Fruit fly (Drosophila melanogaster) whole organism, embryonic: ENCODE data around the gene CG10725.

Experiments
- Bgb ChIP-seq: fragments of 200-800 bp; sonication (Bioruptor generic); IDR thresholded peaks from 2 replicates; pipeline ENCODE4 v1.3.6; 2022; ENCODE audit warnings: missing biosample characterization, missing genetic modification characterization; ENCODE audit not compliant: partially characterized antibody
- CG10147 ChIP-seq: fragments of 200-800 bp; sonication (Bioruptor generic); optimal IDR thresholded peaks from 2 replicates; lab custom pipeline; 2019; ENCODE audit warnings: missing biosample characterization, mild to moderate bottlenecking, missing genetic modification characterization, moderate library complexity
- CG10543 ChIP-seq: fragments of 200-800 bp; sonication (Bioruptor generic); optimal IDR thresholded peaks from 3 replicates; lab custom pipeline; 2017; ENCODE audit warnings: missing biosample characterization, mild to moderate bottlenecking, missing genetic modification characterization, moderate library complexity
- CG10654 ChIP-seq: fragments of 200-800 bp; sonication (Bioruptor generic); optimal IDR thresholded peaks from 2 replicates; lab custom pipeline; 2016; ENCODE audit warnings: missing biosample characterization, missing genetic modification characterization
- CG11695 ChIP-seq: fragments of 200-800 bp; sonication (Bioruptor generic); IDR thresholded peaks from 3 replicates; pipeline ENCODE4 v1.3.6; 2022; ENCODE audit warnings: missing biosample characterization, missing genetic modification characterization
- CG14860 ChIP-seq: fragments of 200-800 bp; sonication (Bioruptor generic); IDR thresholded peaks from 3 replicates; pipeline ENCODE4 v1.3.6; 2022; ENCODE audit warnings: missing biosample characterization, missing genetic modification characterization; ENCODE audit not compliant: partially characterized antibody
- CG1603 ChIP-seq: fragments of 200-800 bp; sonication (Bioruptor generic); optimal IDR thresholded peaks from 2 replicates; lab custom pipeline; 2019; ENCODE audit warnings: missing biosample characterization, mild to moderate bottlenecking, missing genetic modification characterization, moderate library complexity
- CG17361 ChIP-seq: fragments of 200-800 bp; sonication (Bioruptor generic); IDR thresholded peaks from 3 replicates; pipeline ENCODE4 v1.3.6; 2022; ENCODE audit warnings: missing biosample characterization, missing genetic modification characterization
- CG17568 ChIP-seq: fragments of 200-800 bp; sonication (Bioruptor generic); optimal IDR thresholded peaks from 2 replicates; lab custom pipeline; 2018; ENCODE audit warnings: missing biosample characterization, mild to moderate bottlenecking, missing genetic modification characterization, moderate library complexity
- CG17829 ChIP-seq: fragments of 200-800 bp; optimal IDR thresholded peaks from 2 replicates; lab custom pipeline; 2019; ENCODE audit warnings: missing biosample characterization, mild to moderate bottlenecking, missing genetic modification characterization, moderate library complexity
- CG18011 ChIP-seq: fragments of 200-800 bp; sonication (Bioruptor generic); optimal IDR thresholded peaks from 2 replicates; lab custom pipeline; 2017; ENCODE audit warnings: missing biosample characterization, missing genetic modification characterization, mild to moderate bottlenecking, moderate library complexity, missing genotype
- CG18262 ChIP-seq: fragments of 200-800 bp; optimal IDR thresholded peaks from 3 replicates; lab custom pipeline; 2019; ENCODE audit warnings: missing biosample characterization, mild to moderate bottlenecking, missing genetic modification characterization, moderate library complexity
- CG2120 ChIP-seq: fragments of 200-800 bp; sonication (Bioruptor generic); optimal IDR thresholded peaks from 3 replicates; lab custom pipeline; 2016; ENCODE audit warnings: missing biosample characterization, missing genetic modification characterization
- CG2129 ChIP-seq: fragments of 200-800 bp; sonication (Bioruptor generic); IDR thresholded peaks from 2 replicates; pipeline ENCODE4 v1.3.6; 2022; ENCODE audit warnings: missing biosample characterization, missing genetic modification characterization; ENCODE audit not compliant: partially characterized antibody
- CG2678 ChIP-seq: fragments of 200-800 bp; sonication (Bioruptor generic); optimal IDR thresholded peaks from 3 replicates; lab custom pipeline; 2019; ENCODE audit warnings: missing biosample characterization, mild to moderate bottlenecking, missing genetic modification characterization, moderate library complexity
- CG30403 ChIP-seq: fragments of 200-800 bp; sonication (Bioruptor generic); optimal IDR thresholded peaks from 3 replicates; lab custom pipeline; 2016; ENCODE audit warnings: missing biosample characterization, missing genetic modification characterization
- CG3281 ChIP-seq: fragments of 200-800 bp; sonication (Bioruptor generic); optimal IDR thresholded peaks from 3 replicates; lab custom pipeline; 2017; ENCODE audit warnings: missing biosample characterization, mild to moderate bottlenecking, missing genetic modification characterization
- CG34224 ChIP-seq: fragments of 200-800 bp; sonication (Bioruptor generic); IDR thresholded peaks from 3 replicates; pipeline ENCODE4 v1.3.6; 2022; ENCODE audit warnings: missing biosample characterization, missing genetic modification characterization; ENCODE audit not compliant: partially characterized antibody
- CG6791 ChIP-seq: fragments of 200-800 bp; sonication (Bioruptor generic); IDR thresholded peaks from 3 replicates; pipeline ENCODE4 v1.3.6; 2022; ENCODE audit warnings: missing biosample characterization, missing genetic modification characterization; ENCODE audit not compliant: partially characterized antibody
- CG9727 ChIP-seq: fragments of 200-800 bp; sonication (Bioruptor generic); optimal IDR thresholded peaks from 3 replicates; lab custom pipeline; 2017; ENCODE audit warnings: missing biosample characterization, mild to moderate bottlenecking, missing genetic modification characterization
- CG9932 ChIP-seq: fragments of 200-800 bp; sonication (Bioruptor generic); IDR thresholded peaks from 2 replicates; pipeline ENCODE4 v1.3.6; 2022; ENCODE audit warnings: missing biosample characterization, missing genetic modification characterization
- Dbx ChIP-seq: fragments of 200-800 bp; sonication (Bioruptor generic); IDR thresholded peaks from 3 replicates; pipeline ENCODE4 v1.3.6; 2022; ENCODE audit warnings: missing biosample characterization, missing genetic modification characterization
- Dll ChIP-seq: fragments of 200-800 bp; sonication (Bioruptor generic); IDR thresholded peaks from 4 replicates; pipeline ENCODE4 v1.3.6; 2022; ENCODE audit warnings: missing biosample characterization, missing genetic modification characterization; ENCODE audit not compliant: partially characterized antibody
- Fer1 ChIP-seq: fragments of 200-800 bp; sonication (Bioruptor generic); optimal IDR thresholded peaks from 2 replicates; lab custom pipeline; 2017; ENCODE audit warnings: missing biosample characterization, mild to moderate bottlenecking, missing genetic modification characterization
- HLH4C ChIP-seq: fragments of 200-800 bp; sonication (Bioruptor generic); IDR thresholded peaks from 3 replicates; pipeline ENCODE4 v1.3.6; 2022; ENCODE audit warnings: missing biosample characterization, missing genetic modification characterization; ENCODE audit not compliant: partially characterized antibody
- Kr ChIP-seq: fragments of 200-800 bp; sonication (Bioruptor generic); optimal IDR thresholded peaks from 2 replicates; lab custom pipeline; 2017; ENCODE audit warnings: missing biosample characterization, mild to moderate bottlenecking, missing genetic modification characterization
- Opbp ChIP-seq: fragments of 200-800 bp; sonication (Bioruptor generic); IDR thresholded peaks from 3 replicates; pipeline ENCODE4 v1.3.6; 2022; ENCODE audit warnings: missing biosample characterization, missing genetic modification characterization; ENCODE audit not compliant: partially characterized antibody
- Rfx ChIP-seq: fragments of 200-800 bp; sonication (Bioruptor generic); IDR thresholded peaks from 2 replicates; pipeline ENCODE4 v1.3.6; 2022; ENCODE audit warnings: missing biosample characterization, missing genetic modification characterization
- Sin3A ChIP-seq: fragments of >200 bp; optimal IDR thresholded peaks from 2 replicates; lab custom pipeline; 2018
- Sry-δ ChIP-seq: fragments of 200-800 bp; sonication (Bioruptor generic); optimal IDR thresholded peaks from 2 replicates; lab custom pipeline; 2016; ENCODE audit warnings: missing biosample characterization, missing genetic modification characterization
- Xbp1 ChIP-seq: fragments of 200-800 bp; sonication (Bioruptor generic); optimal IDR thresholded peaks from 3 replicates; lab custom pipeline; 2016; ENCODE audit warnings: missing biosample characterization, mild to moderate bottlenecking, missing genetic modification characterization
- YL-1 ChIP-seq: fragments of 200-800 bp; sonication (Bioruptor generic); optimal IDR thresholded peaks from 3 replicates; lab custom pipeline; 2017; ENCODE audit warnings: missing biosample characterization, mild to moderate bottlenecking, missing genetic modification characterization
- az2 ChIP-seq: fragments of 200-800 bp; sonication (Bioruptor generic); optimal IDR thresholded peaks from 3 replicates; lab custom pipeline; 2016; ENCODE audit warnings: missing biosample characterization, missing genetic modification characterization
- ewg ChIP-seq: fragments of 200-800 bp; sonication (Bioruptor generic); optimal IDR thresholded peaks from 3 replicates; lab custom pipeline; 2017; ENCODE audit warnings: mild to moderate bottlenecking, missing biosample characterization, missing genetic modification reagents, missing genetic modification characterization
- fd64A ChIP-seq: fragments of 200-800 bp; sonication (Bioruptor generic); optimal IDR thresholded peaks from 3 replicates; lab custom pipeline; 2018; ENCODE audit warnings: missing biosample characterization, mild to moderate bottlenecking, missing genetic modification characterization
- gcm2 ChIP-seq: fragments of 200-800 bp; sonication (Bioruptor generic); optimal IDR thresholded peaks from 2 replicates; lab custom pipeline; 2016; ENCODE audit warnings: missing biosample characterization, missing genetic modification characterization
- hbn ChIP-seq: fragments of 200-800 bp; sonication (Bioruptor generic); IDR thresholded peaks from 2 replicates; pipeline ENCODE4 v1.3.6; 2022; ENCODE audit warnings: missing biosample characterization, missing genetic modification characterization; ENCODE audit not compliant: partially characterized antibody
- inv ChIP-seq: fragments of 200-800 bp; sonication (Bioruptor generic); IDR thresholded peaks from 2 replicates; pipeline ENCODE4 v1.3.6; 2022; ENCODE audit warnings: missing biosample characterization, missing genetic modification characterization; ENCODE audit not compliant: partially characterized antibody
- jigr1 ChIP-seq: fragments of 200-800 bp; sonication (Bioruptor generic); IDR thresholded peaks from 3 replicates; pipeline ENCODE4 v1.3.6; 2022; ENCODE audit warnings: missing biosample characterization, missing genetic modification characterization
- kay ChIP-seq: fragments of 200-800 bp; sonication (Bioruptor generic); optimal IDR thresholded peaks from 2 replicates; lab custom pipeline; 2016; ENCODE audit warnings: missing biosample characterization, missing genetic modification characterization
- sna ChIP-seq: fragments of 200-800 bp; sonication (Bioruptor generic); IDR thresholded peaks from 2 replicates; pipeline ENCODE4 v1.3.6; 2022; ENCODE audit warnings: missing biosample characterization, missing genetic modification characterization; ENCODE audit not compliant: partially characterized antibody
- stwl ChIP-seq: fragments of 200-800 bp; sonication (Bioruptor generic); optimal IDR thresholded peaks from 3 replicates; lab custom pipeline; 2018; ENCODE audit warnings: missing biosample characterization, mild to moderate bottlenecking, missing genetic modification characterization, moderate library complexity
- unc-4 ChIP-seq: fragments of 200-800 bp; sonication (Bioruptor generic); IDR thresholded peaks from 2 replicates; pipeline ENCODE4 v1.3.6; 2022; ENCODE audit warnings: missing biosample characterization, missing genetic modification characterization; ENCODE audit not compliant: partially characterized antibody
- unpg ChIP-seq: fragments of 200-800 bp; sonication (Bioruptor generic); optimal IDR thresholded peaks from 3 replicates; lab custom pipeline; 2018; ENCODE audit warnings: missing biosample characterization, mild to moderate bottlenecking, missing genetic modification characterization, moderate library complexity
- vnd ChIP-seq: fragments of 200-800 bp; sonication (Bioruptor generic); IDR thresholded peaks from 3 replicates; pipeline ENCODE4 v1.3.6; 2022; ENCODE audit warnings: missing biosample characterization, missing genetic modification characterization; ENCODE audit not compliant: partially characterized antibody
- zen2 ChIP-seq: fragments of 200-800 bp; sonication (Bioruptor generic); IDR thresholded peaks from 3 replicates; pipeline ENCODE4 v1.3.6; 2022; ENCODE audit warnings: missing biosample characterization, missing genetic modification characterization; ENCODE audit not compliant: partially characterized antibody

Gene CG10725

dm6 chr3L:13412200-13412885, 25.4 kb upstream of the CG10725 start, which contains the start of the genes CG10222 and flr (continued):
- TF ChIP-seq kay (GFP tag; lab: Kevin White, UChicago) (peak; percentile 24), unpg (no peak), ewg (GFP tag; lab: Kevin White, UChicago) (no peak), vnd (GFP tag; lab: Robert Waterston, UW) (peak; percentile 71), YL-1 (peak; percentile 1), CG3281 (GFP tag; lab: Kevin White, UChicago) (peak; percentile 15), az2 (GFP tag; lab: Kevin White, UChicago) (no peak), unc-4 (peak; percentile 71), stwl (tag; lab: Kevin White, UChicago) (peak; percentile 57), CG11695 (GFP tag; lab: Robert Waterston, UW) (no peak), fd64A (GFP tag; lab: Kevin White, UChicago) (no peak), Bgb (GFP tag; lab: Robert Waterston, UW) (peak; percentile 70), CG9932 (GFP tag; lab: Robert Waterston, UW) (peak; percentile 56), Rfx (GFP tag; lab: Robert Waterston, UW) (peak; percentile 43; the same call in 1 of the 2 replicates), Dll (GFP tag; lab: Robert Waterston, UW) (peak; percentile 85), CG18262 (peak; percentile 32), HLH4C (GFP tag; lab: Robert Waterston, UW) (peak; percentile 82), CG17829 (tag; lab: Kevin White, UChicago) (peak; percentile 40), CG14860 (peak; percentile 69), CG18011 (GFP tag; lab: Kevin White, UChicago) (no peak), Sin3A (peak; percentile 3), inv (GFP tag; lab: Robert Waterston, UW) (peak; percentile 64), CG2129 (GFP tag; lab: Robert Waterston, UW) (peak; percentile 46; the same call in 1 of the 2 replicates), CG2120 (GFP tag; lab: Kevin White, UChicago) (peak; percentile 6), CG9727 (peak; percentile 17), gcm2 (GFP tag; lab: Kevin White, UChicago) (no peak), CG2678 (tag; lab: Kevin White, UChicago) (peak; percentile 41), CG1603 (tag; lab: Kevin White, UChicago) (peak; percentile 7), Sry-δ (GFP tag; lab: Kevin White, UChicago) (peak; percentile 86), CG10543 (peak; percentile 30), Fer1 (GFP tag; lab: Kevin White, UChicago) (no peak), CG10147 (GFP tag; lab: Kevin White, UChicago) (peak; percentile 17), sna (GFP tag; lab: Robert Waterston, UW) (0 out of 2 replicates have a peak, but pooled peaks have one; percentile 51), Dbx (peak; percentile 42; the same call in 1 of the 3 replicates), zen2 (GFP tag; lab: Robert Waterston, UW) (0 out of 3 replicates have a peak, but pooled peaks have one; percentile 10), jigr1 (GFP tag; lab: Robert Waterston, UW) (peak; percentile 14; the same call in 1 of the 3 replicates), Opbp (GFP tag; lab: Robert Waterston, UW) (peak; percentile 74), Kr (peak; percentile 98), CG17568 (GFP tag; lab: Kevin White, UChicago) (no peak), CG6791 (GFP tag; lab: Robert Waterston, UW) (peak; percentile 75; the same call in 2 of the 3 replicates), CG10654 (GFP tag; lab: Kevin White, UChicago) (no peak), CG17361 (GFP tag; lab: Robert Waterston, UW) (peak; percentile 45; the same call in 1 of the 3 replicates), Xbp1 (GFP tag; lab: Kevin White, UChicago) (no peak), hbn (peak; percentile 66; the same call in 1 of the 2 replicates), CG30403 (GFP tag; lab: Kevin White, UChicago) (peak; percentile 32), CG34224 (GFP tag; lab: Robert Waterston, UW) (peak; percentile 58; the same call in 2 of the 3 replicates)
